Worm (Caenorhabditis elegans) whole organism, L2 larva: ENCODE results near the gene Y105C5A.15.

Experiments
- C34F6.9 ChIP-seq: fragments of 150-350 bp; optimal IDR thresholded peaks from 2 replicates; lab custom pipeline; 2014; ENCODE audit warnings: missing biosample characterization, missing genetic modification characterization
- F13H6.1 ChIP-seq: sonication (generic microtip); optimal IDR thresholded peaks from 2 replicates; lab custom pipeline; 2016; ENCODE audit warnings: missing genetic modification characterization, missing compliant biosample characterization
- R02D3.7 ChIP-seq: fragments of 150-350 bp; optimal IDR thresholded peaks from 2 replicates; lab custom pipeline; 2014; ENCODE audit warnings: missing biosample characterization, missing genetic modification characterization
- Y55F3AM.14 ChIP-seq: fragments of 200-800 bp; sonication (Bioruptor generic); optimal IDR thresholded peaks from 2 replicates; lab custom pipeline; 2018; ENCODE audit warnings: mild to moderate bottlenecking, missing genetic modification characterization, missing compliant biosample characterization
- aly-2 ChIP-seq: fragments of 150-350 bp; optimal IDR thresholded peaks from 2 replicates; lab custom pipeline; 2014; ENCODE audit warnings: missing biosample characterization, missing genetic modification characterization
- ama-1 ChIP-seq: fragments of 150-350 bp; optimal IDR thresholded peaks from 2 replicates; lab custom pipeline; 2018; ENCODE audit warnings: inconsistent platforms
- blmp-1 ChIP-seq: sonication (generic microtip); optimal IDR thresholded peaks from 2 replicates; lab custom pipeline; 2017; ENCODE audit warnings: missing genetic modification characterization, mild to moderate bottlenecking, missing compliant biosample characterization, antibody characterized with exemption, moderate library complexity; ENCODE audit not compliant: insufficient read depth
- ceh-16 ChIP-seq: fragments of 150-350 bp; optimal IDR thresholded peaks from 2 replicates; lab custom pipeline; 2014; ENCODE audit warnings: missing biosample characterization, missing genetic modification characterization
- egl-27 ChIP-seq: sonication (generic microtip); optimal IDR thresholded peaks from 3 replicates; lab custom pipeline; 2017; ENCODE audit warnings: missing biosample characterization, missing genetic modification reagents, missing genetic modification characterization
- elt-1 ChIP-seq: fragments of 150-350 bp; optimal IDR thresholded peaks from 2 replicates; lab custom pipeline; 2014; ENCODE audit warnings: missing biosample characterization, missing genetic modification characterization
- elt-3 ChIP-seq: sonication (generic microtip); optimal IDR thresholded peaks from 2 replicates; lab custom pipeline; 2017; ENCODE audit warnings: missing biosample characterization, missing genetic modification characterization
- fos-1 ChIP-seq: fragments of 150-350 bp; optimal IDR thresholded peaks from 2 replicates; lab custom pipeline; 2014; ENCODE audit warnings: missing biosample characterization, missing genetic modification characterization
- lin-11 ChIP-seq: fragments of 150-350 bp; sonication (generic microtip); optimal IDR thresholded peaks from 2 replicates; lab custom pipeline; 2014; ENCODE audit warnings: missing biosample characterization, missing genetic modification characterization, inconsistent platforms, mixed read lengths
- lin-39 ChIP-seq: fragments of 150-350 bp; optimal IDR thresholded peaks from 2 replicates; lab custom pipeline; 2014; ENCODE audit warnings: missing biosample characterization, missing genetic modification reagents, missing genetic modification characterization
- lsy-2 ChIP-seq, 2 experiments: fragments of 150-350 bp in 1 of 2; sonication (generic microtip) in 1 of 2; optimal IDR thresholded peaks; 2 replicates each; lab custom pipeline; 2014 to 2017; ENCODE audit warnings: missing biosample characterization in 2 of 2, missing genetic modification characterization in 2 of 2
- mab-5 ChIP-seq: fragments of 150-350 bp; optimal IDR thresholded peaks from 2 replicates; lab custom pipeline; 2014; ENCODE audit warnings: missing biosample characterization, missing genetic modification characterization
- mbf-1 ChIP-seq: sonication (generic microtip); optimal IDR thresholded peaks from 2 replicates; lab custom pipeline; 2017; ENCODE audit warnings: missing biosample characterization, missing genetic modification characterization
- mdl-1 ChIP-seq, 2 experiments: fragments of 150-350 bp in 1 of 2; sonication (generic microtip) in 1 of 2; optimal IDR thresholded peaks; 2 replicates each; lab custom pipeline; 2017; ENCODE audit warnings: missing biosample characterization in 2 of 2, missing genetic modification characterization in 2 of 2
- nhr-10 ChIP-seq: sonication (generic microtip); optimal IDR thresholded peaks from 2 replicates; lab custom pipeline; 2017; ENCODE audit warnings: missing biosample characterization, missing genetic modification characterization
- nhr-11 ChIP-seq: fragments of 150-350 bp; optimal IDR thresholded peaks from 2 replicates; lab custom pipeline; 2014; ENCODE audit warnings: missing biosample characterization, missing genetic modification characterization
- nhr-12 ChIP-seq: fragments of 150-350 bp; optimal IDR thresholded peaks from 2 replicates; lab custom pipeline; 2014; ENCODE audit warnings: missing biosample characterization, missing genetic modification characterization
- nhr-129 ChIP-seq: fragments of 150-350 bp; optimal IDR thresholded peaks from 2 replicates; lab custom pipeline; 2014; ENCODE audit warnings: missing biosample characterization, missing genetic modification characterization
- nhr-21 ChIP-seq: fragments of 150-350 bp; optimal IDR thresholded peaks from 2 replicates; lab custom pipeline; 2014; ENCODE audit warnings: missing biosample characterization, missing genetic modification characterization
- nhr-237 ChIP-seq: fragments of 150-350 bp; optimal IDR thresholded peaks from 2 replicates; lab custom pipeline; 2014; ENCODE audit warnings: missing biosample characterization, missing genetic modification characterization
- nhr-6 ChIP-seq: fragments of 150-350 bp; optimal IDR thresholded peaks from 2 replicates; lab custom pipeline; 2014; ENCODE audit warnings: missing biosample characterization, missing genetic modification characterization
- nhr-77 ChIP-seq: fragments of 150-350 bp; optimal IDR thresholded peaks from 2 replicates; lab custom pipeline; 2014; ENCODE audit warnings: missing biosample characterization, missing genetic modification characterization
- skn-1 ChIP-seq: sonication (generic microtip); optimal IDR thresholded peaks from 2 replicates; lab custom pipeline; 2017; ENCODE audit warnings: missing biosample characterization, missing genetic modification characterization
- sma-3 ChIP-seq: sonication (generic microtip); optimal IDR thresholded peaks from 2 replicates; lab custom pipeline; 2016; ENCODE audit warnings: missing genetic modification reagents, missing genetic modification characterization, missing compliant biosample characterization
- sma-9 ChIP-seq, 2 experiments: fragments of 150-350 bp in 1 of 2; sonication (generic microtip) in 1 of 2; optimal IDR thresholded peaks; 2 replicates each; lab custom pipeline; 2014 to 2016; ENCODE audit warnings: missing genetic modification characterization in 2 of 2, mild to moderate bottlenecking in 1 of 2, missing biosample characterization in 1 of 2, missing compliant biosample characterization in 1 of 2, missing genetic modification reagents in 1 of 2, moderate library complexity in 1 of 2
- snpc-4 ChIP-seq: fragments of 150-350 bp; optimal IDR thresholded peaks from 2 replicates; lab custom pipeline; 2014; ENCODE audit warnings: missing biosample characterization, missing genetic modification characterization
- unc-39 ChIP-seq: fragments of 150-350 bp; optimal IDR thresholded peaks from 2 replicates; lab custom pipeline; 2014; ENCODE audit warnings: missing biosample characterization, missing genetic modification characterization
- unc-55 ChIP-seq: fragments of 150-350 bp; sonication (generic microtip); optimal IDR thresholded peaks from 3 replicates; lab custom pipeline; 2014; ENCODE audit warnings: missing biosample characterization, missing genetic modification reagents, missing genetic modification characterization
- unc-62 ChIP-seq: fragments of 150-350 bp; optimal IDR thresholded peaks from 2 replicates; lab custom pipeline; 2014; ENCODE audit warnings: missing biosample characterization, missing genetic modification reagents, missing genetic modification characterization
- zag-1 ChIP-seq: fragments of 150-350 bp; optimal IDR thresholded peaks from 2 replicates; lab custom pipeline; 2014; ENCODE audit warnings: missing biosample characterization, missing genetic modification characterization
- ztf-1 ChIP-seq: fragments of 200-800 bp; sonication (Bioruptor generic); conservative IDR thresholded peaks from 2 replicates; pipeline ENCODE4 v1.3.6; 2022; ENCODE audit warnings: missing genetic modification characterization, missing compliant biosample characterization
- ztf-11 ChIP-seq: sonication (generic microtip); optimal IDR thresholded peaks from 2 replicates; lab custom pipeline; 2017; ENCODE audit warnings: missing biosample characterization, missing genetic modification characterization
- ztf-4 ChIP-seq: fragments of 150-350 bp; optimal IDR thresholded peaks from 2 replicates; lab custom pipeline; 2014; ENCODE audit warnings: missing biosample characterization, missing genetic modification characterization

Gene Y105C5A.15

DNA sequence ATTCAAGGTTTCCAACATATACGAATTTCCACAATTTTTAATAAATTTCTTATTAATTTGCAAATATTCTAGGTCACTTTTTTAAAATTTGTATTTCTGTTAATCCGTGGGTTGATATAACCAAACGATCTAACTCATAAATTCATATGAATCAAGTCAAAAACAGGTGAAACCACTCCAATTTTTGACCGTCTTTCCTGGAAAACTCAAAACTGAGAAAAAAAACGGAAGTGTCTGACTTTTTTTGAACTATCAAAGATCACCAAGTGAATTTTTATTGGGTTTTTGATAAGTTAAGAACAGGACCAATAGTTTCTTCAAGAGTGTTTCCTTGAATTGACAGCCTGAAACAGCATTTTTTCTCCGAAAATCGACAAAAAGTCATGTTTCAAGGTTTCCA lies 1.2 kb upstream of the Y105C5A.15 start:
- no peak for TF ChIP-seq elt-1
- TF ChIP-seq ceh-16 (tag; lab: Kevin White, UChicago) = no peak
- TF ChIP-seq ztf-11 (tag; lab: Kevin White, UChicago) = no peak
- no peak for TF ChIP-seq C34F6.9 (tag; lab: Kevin White, UChicago)
- TF ChIP-seq unc-62 = no peak
- TF ChIP-seq lin-11 (tag; lab: Kevin White, UChicago) = no peak
- no peak for TF ChIP-seq mbf-1 (tag; lab: Kevin White, UChicago)
- TF ChIP-seq zag-1 = no peak
- TF ChIP-seq mdl-1 (tag; optimal IDR thresholded peaks at IDR 0.05; lab: Kevin White, UChicago) = no peak
- TF ChIP-seq unc-39 = no peak
- no peak for TF ChIP-seq ztf-4 (tag; lab: Kevin White, UChicago)

DNA sequence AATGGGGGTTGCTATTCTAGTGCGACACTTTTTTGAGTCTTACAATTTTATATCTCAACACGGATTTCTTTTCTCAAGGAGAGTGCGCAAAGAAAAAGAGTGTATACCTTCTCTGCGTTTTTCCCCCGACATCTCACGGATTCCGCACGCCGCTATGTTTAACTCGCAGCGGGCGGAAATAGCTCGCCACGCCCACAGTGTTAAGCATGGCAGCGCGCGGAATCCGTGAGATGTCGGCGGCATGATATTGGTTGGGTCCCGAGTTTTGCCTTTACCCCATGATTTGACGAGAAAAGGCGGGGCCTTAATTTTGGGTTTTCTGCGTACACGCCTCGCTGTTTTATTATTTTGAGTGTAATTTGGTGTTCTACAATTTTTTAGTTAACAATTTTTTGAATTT lies 2.8 kb downstream of the Y105C5A.15 start:
- no peak for TF ChIP-seq nhr-6 (tag; lab: Kevin White, UChicago)
- TF ChIP-seq Y55F3AM.14 (GFP tag; lab: Kevin White, UChicago) = no peak
- no peak for TF ChIP-seq nhr-10 (tag; lab: Kevin White, UChicago)
- no peak for TF ChIP-seq nhr-237 (tag; lab: Kevin White, UChicago)
- TF ChIP-seq nhr-77 (tag; lab: Kevin White, UChicago) = no peak
- no peak for TF ChIP-seq nhr-12 (tag; lab: Kevin White, UChicago)
- no peak for TF ChIP-seq aly-2 (tag; lab: Kevin White, UChicago)
- no peak for TF ChIP-seq ceh-16 (tag; lab: Kevin White, UChicago)

DNA sequence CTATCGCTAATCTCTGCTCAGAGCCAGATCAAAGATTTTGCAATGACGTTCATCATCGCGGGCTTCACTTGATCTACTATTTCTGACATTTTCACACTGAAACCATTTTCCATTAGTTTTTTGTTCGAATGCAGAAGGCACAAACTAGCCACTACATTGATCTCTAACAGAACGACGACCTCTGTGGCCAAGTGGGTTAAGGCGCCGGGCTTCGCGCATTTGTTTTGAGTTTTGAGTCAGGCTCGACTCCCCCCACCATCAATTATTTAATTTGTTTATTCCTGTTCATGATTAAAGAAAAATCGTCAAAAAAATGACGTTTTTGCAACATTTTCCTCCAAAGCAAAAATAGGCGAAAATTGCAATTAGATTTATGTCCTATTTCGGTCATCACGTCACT lies 4.3 kb downstream of the Y105C5A.15 start:
- TF ChIP-seq lin-11 (tag; lab: Kevin White, UChicago) (no peak), lsy-2 (tag; optimal IDR thresholded peaks at IDR 0.05; lab: Kevin White, UChicago) (no peak), nhr-129 (no peak), elt-3 (tag; lab: Kevin White, UChicago) (no peak), unc-62 (no peak), egl-27 (tag; lab: Kevin White, UChicago) (no peak), fos-1 (no peak), zag-1 (no peak), nhr-6 (tag; lab: Kevin White, UChicago) (no peak), blmp-1 (tag; lab: Kevin White, UChicago) (no peak), sma-3 (GFP tag; lab: Kevin White, UChicago) (no peak), Y55F3AM.14 (GFP tag; lab: Kevin White, UChicago) (no peak), skn-1 (no peak), mab-5 (tag; lab: Kevin White, UChicago) (no peak), unc-55 (no peak), nhr-21 (tag; lab: Kevin White, UChicago) (no peak)

ce11 chrIV:15695274-15695673 lies 6.3 kb downstream of the Y105C5A.15 start:
- no peak for TF ChIP-seq C34F6.9 (tag; lab: Kevin White, UChicago)
- no peak for TF ChIP-seq fos-1
- TF ChIP-seq lin-39 (tag; lab: Kevin White, UChicago) = no peak
- no peak for TF ChIP-seq sma-3 (GFP tag; lab: Kevin White, UChicago)
- no peak for TF ChIP-seq sma-9 (GFP tag; optimal IDR thresholded peaks at IDR 0.05; lab: Kevin White, UChicago)
- TF ChIP-seq sma-9 (tag; optimal IDR thresholded peaks at IDR 0.05; lab: Kevin White, UChicago) = no peak
- no peak for TF ChIP-seq mdl-1 (tag; optimal IDR thresholded peaks at IDR 0.05; lab: Kevin White, UChicago)
- no peak for TF ChIP-seq ztf-4 (tag; lab: Kevin White, UChicago)
- TF ChIP-seq ztf-1 (GFP tag; lab: Robert Waterston, UW) = no peak
- no peak for TF ChIP-seq nhr-11 (tag; lab: Kevin White, UChicago)
- TF ChIP-seq ztf-11 (tag; lab: Kevin White, UChicago) = no peak
- TF ChIP-seq lsy-2 (tag; optimal IDR thresholded peaks at IDR 0.05; lab: Kevin White, UChicago) = no peak
- no peak for TF ChIP-seq snpc-4 (tag; lab: Kevin White, UChicago)
- no peak for TF ChIP-seq R02D3.7
- TF ChIP-seq F13H6.1 (tag; lab: Kevin White, UChicago) = no peak
- TF ChIP-seq ama-1 (lab: Kevin White, UChicago) = no peak
